Fruit fly (Drosophila melanogaster) whole organism, adult: ENCODE results near the gene pb.

ENCODE experiments used
- CG12768 ChIP-seq: fragments of 200-800 bp; sonication (Bioruptor generic); optimal IDR thresholded peaks from 2 replicates; lab custom pipeline; 2017; ENCODE audit warnings: missing biosample characterization, missing genetic modification characterization, mild to moderate bottlenecking, moderate library complexity, missing genetic modification reagents
- CG14711 ChIP-seq: fragments of 200-800 bp; sonication (Bioruptor generic); optimal IDR thresholded peaks from 2 replicates; lab custom pipeline; 2018; ENCODE audit warnings: missing biosample characterization, mild to moderate bottlenecking, missing genetic modification characterization, moderate library complexity

The pb gene

dm6 chr3R:6659941-6660340 is 81.9 kb downstream of the pb start, which contains the start of gene agt:
Gene agt, minus strand, starts transcription at chr3R:6660100.
- no peak for TF ChIP-seq CG12768
- peak; percentile 36 for TF ChIP-seq CG14711 (tag; lab: Kevin White, UChicago)
